Worm (Caenorhabditis elegans) whole organism, L4 larva: ENCODE results near the gene srd-40.

Experiments used
- ama-1 ChIP-seq: fragments of 150-350 bp; optimal IDR thresholded peaks from 2 replicates; lab custom pipeline; 2014; ENCODE audit warnings: inconsistent platforms, mixed read lengths
- ceh-44 ChIP-seq: fragments of 200-800 bp; sonication (Bioruptor generic); IDR thresholded peaks from 2 replicates; pipeline ENCODE4 v1.3.6; 2022; ENCODE audit warnings: missing genetic modification reagents, missing genetic modification characterization, missing compliant biosample characterization
- ces-1 ChIP-seq: fragments of 150-350 bp; sonication (generic microtip); optimal IDR thresholded peaks from 4 replicates; lab custom pipeline; 2014; ENCODE audit warnings: missing biosample characterization, missing genetic modification reagents, missing genetic modification characterization
- nhr-237 ChIP-seq: sonication (generic microtip); optimal IDR thresholded peaks from 2 replicates; lab custom pipeline; 2017; ENCODE audit warnings: missing biosample characterization, missing genetic modification characterization
- nhr-25 ChIP-seq: sonication (generic microtip); optimal IDR thresholded peaks from 2 replicates; lab custom pipeline; 2017; ENCODE audit warnings: missing genetic modification characterization, mild to moderate bottlenecking, missing compliant biosample characterization, antibody characterized with exemption, moderate library complexity, borderline replicate concordance; ENCODE audit not compliant: insufficient read depth
- nhr-77 ChIP-seq: fragments of 150-350 bp; optimal IDR thresholded peaks from 2 replicates; lab custom pipeline; 2014; ENCODE audit warnings: missing biosample characterization, missing genetic modification characterization
- pha-4 ChIP-seq, 2 experiments: fragments of 150-350 bp in 1 of 2; fragments of 200-800 bp in 1 of 2; sonication (Bioruptor generic) in 1 of 2; IDR thresholded peaks in 1 of 2; optimal IDR thresholded peaks in 1 of 2; 2 replicates each; pipeline versions ENCODE4 v1.3.6 to Lab custom; 2014 to 2022; ENCODE audit warnings: missing genetic modification characterization in 2 of 2, missing genetic modification reagents in 2 of 2, missing biosample characterization in 1 of 2, missing compliant biosample characterization in 1 of 2
- zag-1 ChIP-seq: fragments of 150-350 bp; optimal IDR thresholded peaks from 2 replicates; lab custom pipeline; 2014; ENCODE audit warnings: missing biosample characterization, missing genetic modification characterization

- TF ChIP-seq nhr-77 (tag; lab: Kevin White, UChicago) (no peak), ceh-44 (no peak), zag-1 (no peak), nhr-25 (no peak), nhr-237 (tag; lab: Kevin White, UChicago) (no peak), pha-4 (GFP tag; IDR thresholded peaks at IDR 0.05; lab: Robert Waterston, UW) (no peak), pha-4 (tag; optimal IDR thresholded peaks at IDR 0.05; lab: Kevin White, UChicago) (no peak), ces-1 (GFP tag; lab: Kevin White, UChicago) (no peak), ama-1 (lab: Kevin White, UChicago) (no peak)
Observed at ce11 chrX:12343279-12343678, 19.7 kb downstream of the srd-40 start, which contains the start of the genes nspc-9 and nspc-10.
